Fruit fly (Drosophila melanogaster) whole organism, embryonic: Measurements from ENCODE around the gene sloth1.

Experiments
- Aef1 ChIP-seq: fragments of 200-800 bp; sonication (Bioruptor generic); IDR thresholded peaks from 3 replicates; pipeline ENCODE4 v1.3.6; 2022; ENCODE audit warnings: missing biosample characterization, missing genetic modification characterization
- B-H1 ChIP-seq: fragments of 200-800 bp; sonication (Bioruptor generic); IDR thresholded peaks from 3 replicates; pipeline ENCODE4 v1.3.6; 2022; ENCODE audit warnings: missing biosample characterization, missing genetic modification characterization
- CG10654 ChIP-seq: fragments of 200-800 bp; sonication (Bioruptor generic); optimal IDR thresholded peaks from 2 replicates; lab custom pipeline; 2016; ENCODE audit warnings: missing biosample characterization, missing genetic modification characterization
- CG11085 ChIP-seq: fragments of 200-800 bp; sonication (Bioruptor generic); IDR thresholded peaks from 2 replicates; pipeline ENCODE4 v1.3.6; 2022; ENCODE audit warnings: missing biosample characterization, missing genetic modification characterization
- CG11093 ChIP-seq: fragments of 200-800 bp; sonication (Bioruptor generic); IDR thresholded peaks from 3 replicates; pipeline ENCODE4 v1.3.6; 2022; ENCODE audit warnings: missing biosample characterization, missing genetic modification characterization
- CG11696 ChIP-seq: fragments of 200-800 bp; sonication (Bioruptor generic); IDR thresholded peaks from 2 replicates; pipeline ENCODE4 v1.3.6; 2022; ENCODE audit warnings: missing biosample characterization, missing genetic modification characterization
- CG11723 ChIP-seq: fragments of 200-800 bp; sonication (Bioruptor generic); optimal IDR thresholded peaks from 2 replicates; lab custom pipeline; 2017; ENCODE audit warnings: missing biosample characterization, mild to moderate bottlenecking, missing genetic modification characterization
- CG12391 ChIP-seq: fragments of 200-800 bp; sonication (Bioruptor generic); optimal IDR thresholded peaks from 3 replicates; lab custom pipeline; 2018; ENCODE audit warnings: missing biosample characterization, mild to moderate bottlenecking, missing genetic modification characterization, moderate library complexity
- CG14667 ChIP-seq: fragments of 200-800 bp; sonication (Bioruptor generic); IDR thresholded peaks from 2 replicates; pipeline ENCODE4 v1.3.6; 2022; ENCODE audit warnings: missing biosample characterization, missing genetic modification characterization
- CG2202 ChIP-seq: fragments of 200-800 bp; sonication (Bioruptor generic); optimal IDR thresholded peaks from 2 replicates; lab custom pipeline; 2018; ENCODE audit warnings: missing biosample characterization, mild to moderate bottlenecking, missing genetic modification characterization
- CG2889 ChIP-seq: fragments of 200-800 bp; sonication (Bioruptor generic); IDR thresholded peaks from 3 replicates; pipeline ENCODE4 v1.3.6; 2022; ENCODE audit warnings: missing biosample characterization, missing genetic modification characterization
- CG30403 ChIP-seq: fragments of 200-800 bp; sonication (Bioruptor generic); optimal IDR thresholded peaks from 3 replicates; lab custom pipeline; 2016; ENCODE audit warnings: missing biosample characterization, missing genetic modification characterization
- CG31388 ChIP-seq: fragments of 200-800 bp; sonication (Bioruptor generic); optimal IDR thresholded peaks from 2 replicates; lab custom pipeline; 2016; ENCODE audit warnings: missing biosample characterization, missing genetic modification characterization
- CG4282 ChIP-seq: fragments of 200-800 bp; sonication (Bioruptor generic); optimal IDR thresholded peaks from 2 replicates; lab custom pipeline; 2016; ENCODE audit warnings: missing biosample characterization, missing genetic modification characterization
- CG4404 ChIP-seq: fragments of 200-800 bp; sonication (Bioruptor generic); IDR thresholded peaks from 2 replicates; pipeline ENCODE4 v1.3.6; 2022; ENCODE audit warnings: missing biosample characterization, missing genetic modification characterization
- CG6654 ChIP-seq: fragments of 200-800 bp; sonication (Bioruptor generic); optimal IDR thresholded peaks from 2 replicates; lab custom pipeline; 2017; ENCODE audit warnings: missing biosample characterization, mild to moderate bottlenecking, missing genetic modification characterization
- CG7271 ChIP-seq: fragments of 200-800 bp; sonication (Bioruptor generic); optimal IDR thresholded peaks from 2 replicates; lab custom pipeline; 2018; ENCODE audit warnings: missing biosample characterization, mild to moderate bottlenecking, missing genetic modification characterization, moderate library complexity
- CG7372 ChIP-seq: fragments of 200-800 bp; sonication (Bioruptor generic); IDR thresholded peaks from 2 replicates; pipeline ENCODE4 v1.3.6; 2022; ENCODE audit warnings: missing biosample characterization, missing genetic modification characterization
- CG8478 ChIP-seq: fragments of >200 bp; optimal IDR thresholded peaks from 2 replicates; lab custom pipeline; 2018
- CkIIα-i1 ChIP-seq: fragments of 200-800 bp; sonication (Bioruptor generic); IDR thresholded peaks from 2 replicates; pipeline ENCODE4 v1.3.6; 2022; ENCODE audit warnings: missing biosample characterization, missing genetic modification characterization
- Dp ChIP-seq: fragments of 200-800 bp; sonication (Bioruptor generic); optimal IDR thresholded peaks from 2 replicates; lab custom pipeline; 2018; ENCODE audit warnings: missing biosample characterization, mild to moderate bottlenecking, missing genetic modification characterization, moderate library complexity
- Drgx ChIP-seq: fragments of 200-800 bp; sonication (Bioruptor generic); IDR thresholded peaks from 2 replicates; pipeline ENCODE4 v1.3.6; 2022; ENCODE audit warnings: missing biosample characterization, missing genetic modification characterization
- Max ChIP-seq: fragments of 200-800 bp; sonication (Bioruptor generic); optimal IDR thresholded peaks from 2 replicates; lab custom pipeline; 2016; ENCODE audit warnings: missing biosample characterization, mild to moderate bottlenecking, missing genetic modification characterization
- Mrtf ChIP-seq: fragments of 200-800 bp; sonication (Bioruptor generic); IDR thresholded peaks from 3 replicates; pipeline ENCODE4 v1.3.6; 2022; ENCODE audit warnings: missing biosample characterization, missing genetic modification characterization
- Ptx1 ChIP-seq: fragments of 200-800 bp; sonication (Bioruptor generic); IDR thresholded peaks from 2 replicates; pipeline ENCODE4 v1.3.6; 2022; ENCODE audit warnings: missing biosample characterization, missing genetic modification characterization
- Scr ChIP-seq: fragments of 200-800 bp; sonication (Bioruptor generic); IDR thresholded peaks from 2 replicates; pipeline ENCODE4 v1.3.6; 2022; ENCODE audit warnings: missing biosample characterization, missing genetic modification characterization; ENCODE audit not compliant: partially characterized antibody
- Sin3A ChIP-seq: fragments of >200 bp; optimal IDR thresholded peaks from 2 replicates; lab custom pipeline; 2018
- Spps ChIP-seq: fragments of 200-800 bp; sonication (Bioruptor generic); optimal IDR thresholded peaks from 2 replicates; lab custom pipeline; 2018; ENCODE audit warnings: missing biosample characterization, mild to moderate bottlenecking, missing genetic modification characterization
- Taf1 ChIP-seq: fragments of 200-800 bp; sonication (Bioruptor generic); IDR thresholded peaks from 2 replicates; pipeline ENCODE4 v1.3.6; 2022; ENCODE audit warnings: missing biosample characterization, missing genetic modification characterization
- Xbp1 ChIP-seq: fragments of 200-800 bp; sonication (Bioruptor generic); optimal IDR thresholded peaks from 3 replicates; lab custom pipeline; 2016; ENCODE audit warnings: missing biosample characterization, mild to moderate bottlenecking, missing genetic modification characterization
- al ChIP-seq: fragments of 200-800 bp; sonication (Bioruptor generic); IDR thresholded peaks from 2 replicates; pipeline ENCODE4 v1.3.6; 2022; ENCODE audit warnings: missing biosample characterization, missing genetic modification characterization
- btn ChIP-seq: fragments of 200-800 bp; sonication (Bioruptor generic); optimal IDR thresholded peaks from 2 replicates; lab custom pipeline; 2016; ENCODE audit warnings: missing biosample characterization, missing genetic modification characterization
- cad ChIP-seq: fragments of >200 bp; optimal IDR thresholded peaks from 2 replicates; lab custom pipeline; 2017; ENCODE audit warnings: missing biosample characterization, missing genetic modification characterization
- cas ChIP-seq: fragments of 200-800 bp; sonication (Bioruptor generic); IDR thresholded peaks from 2 replicates; pipeline ENCODE4 v1.3.6; 2022; ENCODE audit warnings: missing biosample characterization, missing genetic modification characterization
- chm ChIP-seq: fragments of 200-800 bp; sonication (Bioruptor generic); IDR thresholded peaks from 2 replicates; pipeline ENCODE4 v1.3.6; 2022; ENCODE audit warnings: missing biosample characterization, missing genetic modification characterization
- dati ChIP-seq: fragments of 200-800 bp; sonication (Bioruptor generic); IDR thresholded peaks from 2 replicates; pipeline ENCODE4 v1.3.6; 2022; ENCODE audit warnings: missing biosample characterization, missing genetic modification characterization
- dmrt99B ChIP-seq: fragments of 200-800 bp; sonication (Bioruptor generic); optimal IDR thresholded peaks from 2 replicates; lab custom pipeline; 2018; ENCODE audit warnings: missing biosample characterization, mild to moderate bottlenecking, missing genetic modification characterization, moderate library complexity
- ems ChIP-seq: fragments of 200-800 bp; sonication (Bioruptor generic); optimal IDR thresholded peaks from 3 replicates; lab custom pipeline; 2016; ENCODE audit warnings: missing biosample characterization, missing genetic modification characterization
- fd64A ChIP-seq: fragments of 200-800 bp; sonication (Bioruptor generic); optimal IDR thresholded peaks from 3 replicates; lab custom pipeline; 2018; ENCODE audit warnings: missing biosample characterization, mild to moderate bottlenecking, missing genetic modification characterization
- fu2 ChIP-seq: fragments of 200-800 bp; sonication (Bioruptor generic); optimal IDR thresholded peaks from 2 replicates; lab custom pipeline; 2016; ENCODE audit warnings: missing biosample characterization, missing genetic modification characterization
- gfzf ChIP-seq: fragments of 200-800 bp; sonication (Bioruptor generic); optimal IDR thresholded peaks from 2 replicates; lab custom pipeline; 2016; ENCODE audit warnings: missing biosample characterization, mild to moderate bottlenecking, missing genetic modification characterization, moderate library complexity
- kni ChIP-seq: fragments of 200-800 bp; sonication (Bioruptor generic); optimal IDR thresholded peaks from 3 replicates; lab custom pipeline; 2017; ENCODE audit warnings: mild to moderate bottlenecking, missing biosample characterization, missing genetic modification reagents, missing genetic modification characterization
- lmd ChIP-seq: fragments of 200-800 bp; sonication (Bioruptor generic); IDR thresholded peaks from 2 replicates; pipeline ENCODE4 v1.3.6; 2022; ENCODE audit warnings: missing biosample characterization, missing genetic modification characterization
- mld ChIP-seq: fragments of 200-800 bp; sonication (Bioruptor generic); IDR thresholded peaks from 3 replicates; pipeline ENCODE4 v1.3.6; 2022; ENCODE audit warnings: missing biosample characterization, missing genetic modification characterization; ENCODE audit not compliant: partially characterized antibody
- nau ChIP-seq: fragments of 200-800 bp; sonication (Bioruptor generic); optimal IDR thresholded peaks from 3 replicates; lab custom pipeline; 2017; ENCODE audit warnings: missing biosample characterization, mild to moderate bottlenecking, missing genetic modification characterization, missing genetic modification reagents
- pb ChIP-seq: fragments of 200-800 bp; sonication (Bioruptor generic); optimal IDR thresholded peaks from 3 replicates; lab custom pipeline; 2016; ENCODE audit warnings: missing biosample characterization, missing genetic modification characterization
- phol ChIP-seq: fragments of 200-800 bp; sonication (Bioruptor generic); optimal IDR thresholded peaks from 3 replicates; lab custom pipeline; 2018; ENCODE audit warnings: missing biosample characterization, mild to moderate bottlenecking, missing genetic modification characterization, moderate library complexity
- pita ChIP-seq: fragments of 200-800 bp; sonication (Bioruptor generic); optimal IDR thresholded peaks from 2 replicates; lab custom pipeline; 2017; ENCODE audit warnings: missing biosample characterization, mild to moderate bottlenecking, missing genetic modification characterization
- sens-2 ChIP-seq: fragments of 200-800 bp; sonication (Bioruptor generic); IDR thresholded peaks from 2 replicates; pipeline ENCODE4 v1.3.6; 2022; ENCODE audit warnings: missing biosample characterization, missing genetic modification characterization
- slp2 ChIP-seq: fragments of 200-800 bp; sonication (Bioruptor generic); optimal IDR thresholded peaks from 2 replicates; lab custom pipeline; 2016; ENCODE audit warnings: missing biosample characterization, missing genetic modification characterization
- sug ChIP-seq: fragments of 200-800 bp; optimal IDR thresholded peaks from 2 replicates; lab custom pipeline; 2019; ENCODE audit warnings: missing biosample characterization, mild to moderate bottlenecking, missing genetic modification characterization, moderate library complexity
- vvl ChIP-seq: fragments of 200-800 bp; sonication (Bioruptor generic); IDR thresholded peaks from 2 replicates; pipeline ENCODE4 v1.3.6; 2022; ENCODE audit warnings: missing biosample characterization, missing genetic modification characterization
- zf30C ChIP-seq: fragments of 200-800 bp; sonication (Bioruptor generic); optimal IDR thresholded peaks from 3 replicates; lab custom pipeline; 2018; ENCODE audit warnings: missing biosample characterization, mild to moderate bottlenecking, missing genetic modification characterization

sloth1 gene

dm6 chrX:6993753-6994152 lies 17.4 kb upstream of the sloth1 start (continued):
- TF ChIP-seq CG30403 (peak; percentile 80), Drgx (GFP tag; lab: Robert Waterston, UW) (no peak), slp2 (peak; percentile 53), Scr (GFP tag; lab: Robert Waterston, UW) (no peak), kni (GFP tag; lab: Kevin White, UChicago) (no peak), phol (tag; lab: Kevin White, UChicago) (peak; percentile 64), gfzf (GFP tag; lab: Kevin White, UChicago) (no peak), cas (GFP tag; lab: Robert Waterston, UW) (peak; percentile 67), sens-2 (GFP tag; lab: Robert Waterston, UW) (peak; percentile 72; the same call in 1 of the 2 replicates), zf30C (GFP tag; lab: Kevin White, UChicago) (peak; percentile 76), CG6654 (GFP tag; lab: Kevin White, UChicago) (peak; percentile 38), CG2889 (GFP tag; lab: Robert Waterston, UW) (0 out of 3 replicates have a peak, but pooled peaks have one; percentile 6), CG7271 (tag; lab: Kevin White, UChicago) (no peak), CG11696 (peak; percentile 57; the same call in 1 of the 2 replicates), pita (GFP tag; lab: Kevin White, UChicago) (no peak), CG14667 (GFP tag; lab: Robert Waterston, UW) (peak; percentile 55), Taf1 (GFP tag; lab: Robert Waterston, UW) (peak; percentile 66; the same call in 1 of the 2 replicates), CG12391 (tag; lab: Kevin White, UChicago) (peak; percentile 68), CG2202 (tag; lab: Kevin White, UChicago) (no peak), Max (peak; percentile 23), CG4404 (GFP tag; lab: Robert Waterston, UW) (peak; percentile 47), CG31388 (GFP tag; lab: Kevin White, UChicago) (peak; percentile 59), dmrt99B (tag; lab: Kevin White, UChicago) (peak; percentile 82), CG8478 (no peak), btn (GFP tag; lab: Kevin White, UChicago) (peak; percentile 35), fu2 (peak; percentile 58), CG7372 (GFP tag; lab: Robert Waterston, UW) (peak; percentile 66), Sin3A (no peak), CG11723 (GFP tag; lab: Kevin White, UChicago) (peak; percentile 28), fd64A (GFP tag; lab: Kevin White, UChicago) (no peak), CG11093 (peak; percentile 64; the same call in 2 of the 3 replicates), nau (GFP tag; lab: Kevin White, UChicago) (no peak), al (GFP tag; lab: Robert Waterston, UW) (peak; percentile 52; the same call in 1 of the 2 replicates), chm (peak; percentile 77), ems (peak; percentile 64), dati (GFP tag; lab: Robert Waterston, UW) (no peak; the same call in 1 of the 2 replicates), CG10654 (GFP tag; lab: Kevin White, UChicago) (peak; percentile 52), Aef1 (peak; percentile 84), lmd (GFP tag; lab: Robert Waterston, UW) (peak; percentile 85), mld (no peak), CG4282 (GFP tag; lab: Kevin White, UChicago) (peak; percentile 42), CkIIα-i1 (GFP tag; lab: Robert Waterston, UW) (no peak), Xbp1 (GFP tag; lab: Kevin White, UChicago) (peak; percentile 74), CG11085 (peak; percentile 63), pb (GFP tag; lab: Kevin White, UChicago) (peak; percentile 20), cad (GFP tag; lab: Kevin White, UChicago) (no peak), vvl (GFP tag; lab: Robert Waterston, UW) (peak; percentile 89), Ptx1 (GFP tag; lab: Robert Waterston, UW) (peak; percentile 87), Dp (GFP tag; lab: Kevin White, UChicago) (no peak), Mrtf (peak; percentile 68; the same call in 2 of the 3 replicates), Spps (tag; lab: Kevin White, UChicago) (no peak), sug (tag; lab: Kevin White, UChicago) (no peak), B-H1 (GFP tag; lab: Robert Waterston, UW) (peak; percentile 80)
